Worm (Caenorhabditis elegans) whole organism, L4 larva: Measurements from ENCODE around the gene tbc-13.
A peak's percentile ranks its signal among the peaks of the same experiment; 100 is the strongest.

Experiments
- D1046.2 ChIP-seq: fragments of 200-800 bp; sonication (Bioruptor generic); IDR thresholded peaks from 2 replicates; pipeline ENCODE4 v1.3.6; 2022; ENCODE audit warnings: missing genetic modification characterization, missing compliant biosample characterization
- F10B5.3 ChIP-seq: sonication (generic microtip); optimal IDR thresholded peaks from 2 replicates; lab custom pipeline; 2016; ENCODE audit warnings: mild to moderate bottlenecking, missing genetic modification characterization, missing compliant biosample characterization
- F44E2.7 ChIP-seq: fragments of 200-800 bp; sonication (Bioruptor generic); IDR thresholded peaks from 2 replicates; pipeline ENCODE4 v2.1.2; 2022; ENCODE audit warnings: missing genetic modification characterization, missing compliant biosample characterization
- R02D3.7 ChIP-seq: fragments of 150-350 bp; sonication (generic microtip); optimal IDR thresholded peaks from 3 replicates; lab custom pipeline; 2014; ENCODE audit warnings: missing biosample characterization, missing genetic modification characterization
- T26A8.4 ChIP-seq: fragments of 200-800 bp; sonication (Bioruptor generic); IDR thresholded peaks from 2 replicates; pipeline ENCODE4 v1.3.6; 2022; ENCODE audit warnings: missing genetic modification characterization, missing compliant biosample characterization
- Y105C5A.15 ChIP-seq: fragments of 200-800 bp; sonication (Bioruptor generic); IDR thresholded peaks from 2 replicates; pipeline ENCODE4 v1.3.6; 2022; ENCODE audit warnings: missing genetic modification characterization, missing compliant biosample characterization
- ZK337.2 ChIP-seq: fragments of 200-800 bp; sonication (Bioruptor generic); IDR thresholded peaks from 2 replicates; pipeline ENCODE4 v1.3.6; 2022; ENCODE audit warnings: missing genetic modification reagents, missing genetic modification characterization, missing compliant biosample characterization
- ZK546.5 ChIP-seq, 2 experiments: sonication (generic microtip); optimal IDR thresholded peaks; 2 replicates each; lab custom pipeline; 2017; ENCODE audit warnings: missing biosample characterization in 2 of 2, missing genetic modification characterization in 2 of 2
- aha-1 ChIP-seq: fragments of 150-350 bp; peaks from one replicate; lab custom pipeline; 2014; ENCODE audit warnings: missing biosample characterization, missing genetic modification characterization
- ceh-20 ChIP-seq: fragments of 200-800 bp; sonication (Bioruptor generic); IDR thresholded peaks from 2 replicates; pipeline ENCODE4 v1.3.6; 2022; ENCODE audit warnings: missing genetic modification reagents, missing genetic modification characterization, missing compliant biosample characterization
- ceh-62 ChIP-seq: sonication (generic microtip); optimal IDR thresholded peaks from 2 replicates; lab custom pipeline; 2017; ENCODE audit warnings: missing biosample characterization, missing genetic modification characterization
- ctbp-1 ChIP-seq: fragments of 200-800 bp; sonication (Bioruptor generic); IDR thresholded peaks from 2 replicates; pipeline ENCODE4 v1.3.6; 2022; ENCODE audit warnings: missing genetic modification reagents, missing genetic modification characterization, missing compliant biosample characterization
- daf-16 ChIP-seq, 3 experiments: sonication (generic microtip); optimal IDR thresholded peaks; 2 replicates each; lab custom pipeline; 2016 to 2017; ENCODE audit warnings: missing genetic modification characterization in 3 of 3, missing genetic modification reagents in 3 of 3, mild to moderate bottlenecking in 2 of 3, missing compliant biosample characterization in 2 of 3, missing biosample characterization in 1 of 3, moderate library complexity in 1 of 3
- dve-1 ChIP-seq: sonication (generic microtip); optimal IDR thresholded peaks from 2 replicates; lab custom pipeline; 2017; ENCODE audit warnings: antibody characterized with exemption, mild to moderate bottlenecking, missing genetic modification characterization, missing compliant biosample characterization; ENCODE audit not compliant: insufficient read depth
- fos-1 ChIP-seq: fragments of 150-350 bp; optimal IDR thresholded peaks from 2 replicates; lab custom pipeline; 2014; ENCODE audit warnings: missing biosample characterization, missing genetic modification characterization
- hlh-11 ChIP-seq: fragments of 200-800 bp; sonication (Bioruptor generic); optimal IDR thresholded peaks from 2 replicates; lab custom pipeline; 2018; ENCODE audit warnings: mild to moderate bottlenecking, missing genetic modification characterization, missing compliant biosample characterization
- mdt-29 ChIP-seq: fragments of 200-800 bp; sonication (Bioruptor generic); IDR thresholded peaks from 2 replicates; pipeline ENCODE4 v1.3.6; 2022; ENCODE audit warnings: missing genetic modification reagents, missing genetic modification characterization, missing compliant biosample characterization
- mep-1 ChIP-seq: fragments of 150-350 bp; sonication (generic microtip); optimal IDR thresholded peaks from 3 replicates; lab custom pipeline; 2014; ENCODE audit warnings: missing biosample characterization, missing genetic modification characterization
- nhr-28 ChIP-seq: fragments of 150-350 bp; optimal IDR thresholded peaks from 2 replicates; lab custom pipeline; 2014; ENCODE audit warnings: missing biosample characterization, missing genetic modification characterization
- nhr-77 ChIP-seq: fragments of 150-350 bp; optimal IDR thresholded peaks from 2 replicates; lab custom pipeline; 2014; ENCODE audit warnings: missing biosample characterization, missing genetic modification characterization
- pha-4 ChIP-seq, 2 experiments: fragments of 150-350 bp in 1 of 2; fragments of 200-800 bp in 1 of 2; sonication (Bioruptor generic) in 1 of 2; IDR thresholded peaks in 1 of 2; optimal IDR thresholded peaks in 1 of 2; 2 replicates each; pipeline versions ENCODE4 v1.3.6 to Lab custom; 2014 to 2022; ENCODE audit warnings: missing genetic modification characterization in 2 of 2, missing genetic modification reagents in 2 of 2, missing biosample characterization in 1 of 2, missing compliant biosample characterization in 1 of 2
- pqm-1 ChIP-seq: sonication (generic microtip); optimal IDR thresholded peaks from 2 replicates; lab custom pipeline; 2017; ENCODE audit warnings: missing biosample characterization, missing genetic modification characterization
- rbr-2 ChIP-seq: sonication (generic microtip); optimal IDR thresholded peaks from 2 replicates; lab custom pipeline; 2016; ENCODE audit warnings: missing genotype, missing genetic modification characterization, missing compliant biosample characterization
- sdz-12 ChIP-seq: fragments of 200-800 bp; sonication (Bioruptor generic); optimal IDR thresholded peaks from 2 replicates; lab custom pipeline; 2018; ENCODE audit warnings: mild to moderate bottlenecking, missing genetic modification characterization, missing compliant biosample characterization
- set-16 ChIP-seq: fragments of 200-800 bp; sonication (Bioruptor generic); IDR thresholded peaks from 2 replicates; pipeline ENCODE4 v1.3.6; 2022; ENCODE audit warnings: missing genetic modification reagents, missing genetic modification characterization, missing compliant biosample characterization
- unc-62 ChIP-seq, 3 experiments: fragments of 150-350 bp in 1 of 3; sonication (generic microtip); optimal IDR thresholded peaks in 2 of 3; peaks in 1 of 3; 1 replicate in 1 of 3; 2 replicates in 2 of 3; lab custom pipeline; 2014 to 2017; ENCODE audit warnings: missing biosample characterization in 3 of 3, missing genetic modification characterization in 3 of 3, missing genetic modification reagents in 3 of 3, missing genotype in 1 of 3
- zfp-2 ChIP-seq: sonication (generic microtip); optimal IDR thresholded peaks from 2 replicates; lab custom pipeline; 2016; ENCODE audit warnings: mild to moderate bottlenecking, missing genetic modification characterization, missing compliant biosample characterization

The tbc-13 gene

ce11 chrX:12467660-12468111 lies 17.2 kb upstream of the tbc-13 start, which contains the start of gene myo-2:
myo-2 (plus strand) TSS chrX:12468061.
- TF ChIP-seq set-16 (GFP tag; lab: Robert Waterston, UW): peak; percentile 14; the same call in 1 of the 2 replicates
- no peak for TF ChIP-seq rbr-2
- no peak for TF ChIP-seq Y105C5A.15 (GFP tag; lab: Robert Waterston, UW)
- TF ChIP-seq F10B5.3: no peak
- no peak for TF ChIP-seq ZK546.5 (tag; optimal IDR thresholded peaks at IDR 0.05; lab: Kevin White, UChicago)
- TF ChIP-seq sdz-12 (GFP tag; lab: Kevin White, UChicago): no peak

DNA sequence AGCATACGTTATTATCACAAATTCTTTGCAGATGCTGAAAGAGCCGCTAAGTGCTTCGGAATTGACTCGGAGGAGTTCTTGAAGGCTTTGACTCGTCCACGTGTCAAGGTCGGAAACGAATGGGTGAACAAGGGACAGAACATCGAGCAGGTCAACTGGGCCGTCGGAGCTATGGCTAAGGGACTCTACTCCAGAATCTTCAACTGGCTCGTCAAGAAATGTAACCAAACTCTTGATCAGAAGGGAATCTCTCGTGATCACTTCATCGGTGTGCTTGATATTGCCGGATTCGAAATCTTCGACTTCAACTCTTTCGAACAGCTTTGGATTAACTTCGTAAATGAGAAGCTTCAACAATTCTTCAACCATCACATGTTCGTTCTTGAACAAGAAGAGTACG lies 15.0 kb upstream of the tbc-13 start:
- TF ChIP-seq pha-4 (GFP tag; IDR thresholded peaks at IDR 0.05; lab: Robert Waterston, UW) (no peak), pha-4 (tag; optimal IDR thresholded peaks at IDR 0.05; lab: Kevin White, UChicago) (no peak), R02D3.7 (tag; lab: Kevin White, UChicago) (no peak), nhr-77 (tag; lab: Kevin White, UChicago) (no peak), Y105C5A.15 (GFP tag; lab: Robert Waterston, UW) (no peak), unc-62 (GFP tag; optimal IDR thresholded peaks at IDR 0.05 in 1 of 2; lab: Kevin White, UChicago) (peak in 1 of 2 experiments; percentile 94), unc-62 (tag; optimal IDR thresholded peaks at IDR 0.05; lab: Kevin White, UChicago) (no peak), hlh-11 (no peak), F10B5.3 (no peak)

DNA sequence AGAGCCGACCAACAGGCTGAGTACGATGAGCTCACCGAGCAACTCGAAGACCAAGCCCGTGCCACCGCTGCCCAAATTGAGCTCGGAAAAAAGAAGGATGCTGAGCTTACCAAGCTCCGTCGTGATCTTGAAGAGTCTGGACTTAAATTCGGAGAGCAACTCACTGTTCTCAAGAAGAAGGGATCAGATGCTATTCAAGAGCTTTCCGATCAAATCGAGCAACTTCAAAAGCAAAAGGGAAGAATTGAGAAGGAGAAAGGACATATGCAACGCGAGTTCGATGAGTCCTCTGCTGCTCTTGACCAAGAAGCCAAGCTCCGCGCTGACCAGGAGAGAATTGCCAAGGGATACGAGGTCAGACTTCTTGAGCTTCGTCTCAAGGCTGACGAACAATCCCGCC lies 12.6 kb upstream of the tbc-13 start:
- TF ChIP-seq aha-1 (tag; lab: Kevin White, UChicago) (peak; percentile 94), set-16 (GFP tag; lab: Robert Waterston, UW) (0 out of 2 replicates have a peak, but pooled peaks have one; percentile 10), nhr-77 (tag; lab: Kevin White, UChicago) (no peak)

DNA sequence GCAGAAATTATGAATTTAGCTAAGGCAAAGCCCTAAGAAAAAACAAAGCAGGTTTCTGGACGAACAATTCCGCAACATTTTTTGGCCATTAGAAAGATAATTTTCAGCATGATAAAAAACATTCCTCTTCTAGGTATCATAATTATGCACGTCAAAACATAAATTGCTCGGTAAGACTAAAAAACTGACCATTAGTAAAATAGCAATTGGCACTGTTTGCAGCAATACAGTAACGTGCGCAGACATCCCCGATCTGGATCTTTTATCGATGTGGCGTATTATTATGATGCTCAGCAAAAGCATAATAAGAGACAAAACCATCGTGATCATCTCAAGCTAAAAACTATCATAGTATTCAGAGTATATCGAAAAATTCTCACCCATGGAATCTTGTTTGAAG lies 8.4 kb upstream of the tbc-13 start:
- TF ChIP-seq pqm-1 (tag; lab: Kevin White, UChicago): no peak
- TF ChIP-seq ceh-20 (GFP tag; lab: Robert Waterston, UW): no peak
- no peak for TF ChIP-seq dve-1 (tag; lab: Kevin White, UChicago)
- no peak for TF ChIP-seq F44E2.7 (GFP tag; lab: Robert Waterston, UW)
- TF ChIP-seq R02D3.7 (tag; lab: Kevin White, UChicago): no peak
- peak in 1 of 2 experiments; percentile 6 for TF ChIP-seq unc-62 (GFP tag; optimal IDR thresholded peaks at IDR 0.05 in 1 of 2; lab: Kevin White, UChicago)
- TF ChIP-seq unc-62 (tag; optimal IDR thresholded peaks at IDR 0.05; lab: Kevin White, UChicago): no peak
- peak; percentile 54 for TF ChIP-seq aha-1 (tag; lab: Kevin White, UChicago)
- no peak for TF ChIP-seq ZK337.2 (GFP tag; lab: Robert Waterston, UW)

ce11 chrX:12477341-12477740 lies 7.5 kb upstream of the tbc-13 start, which contains the start of gene F45E6.1:
F45E6.1 (minus strand) TSS chrX:12477441.
- no peak for TF ChIP-seq ctbp-1
- no peak for TF ChIP-seq zfp-2 (tag; lab: Kevin White, UChicago)
- TF ChIP-seq unc-62 (GFP tag; optimal IDR thresholded peaks at IDR 0.05 in 1 of 2; lab: Kevin White, UChicago): peak in 1 of 2 experiments; percentile 35
- TF ChIP-seq unc-62 (tag; optimal IDR thresholded peaks at IDR 0.05; lab: Kevin White, UChicago): no peak
- TF ChIP-seq, all 104 proteins: peak for 1

- TF ChIP-seq ZK546.5 (tag; optimal IDR thresholded peaks at IDR 0.05; lab: Kevin White, UChicago): no peak
- peak; percentile 40 for TF ChIP-seq nhr-77 (tag; lab: Kevin White, UChicago)
- TF ChIP-seq nhr-28: peak; percentile 58
- TF ChIP-seq pqm-1 (tag; lab: Kevin White, UChicago): peak; percentile 50
- no peak for TF ChIP-seq daf-16 (GFP tag; optimal IDR thresholded peaks at IDR 0.05; lab: Kevin White, UChicago)
- TF ChIP-seq daf-16 (tag; optimal IDR thresholded peaks at IDR 0.05; lab: Kevin White, UChicago): peak; percentile 96
Measured at ce11 chrX:12478465-12478864, 6.4 kb upstream of the tbc-13 start.

DNA sequence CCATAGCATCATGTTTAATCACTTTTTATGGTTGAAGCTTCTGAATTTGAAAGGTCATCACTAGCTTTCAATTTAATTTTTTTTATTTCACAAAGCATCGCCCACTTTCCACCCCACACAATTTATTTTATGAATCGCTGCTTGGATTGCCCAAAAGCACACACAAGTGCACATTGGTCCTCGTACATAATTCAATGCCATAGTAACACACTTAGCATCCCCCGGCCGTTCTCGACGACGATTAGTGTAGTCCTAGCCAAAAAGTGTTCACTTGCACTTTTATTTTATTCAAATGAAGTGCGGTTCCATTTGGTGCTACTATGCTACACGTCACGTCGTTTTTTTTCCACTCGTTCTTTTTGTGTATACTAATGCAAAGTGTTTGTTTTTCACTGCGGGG lies 5.8 kb upstream of the tbc-13 start:
- TF ChIP-seq mdt-29 (GFP tag; lab: Robert Waterston, UW) (no peak), mep-1 (no peak), D1046.2 (GFP tag; lab: Robert Waterston, UW) (no peak), daf-16 (GFP tag; optimal IDR thresholded peaks at IDR 0.05; lab: Kevin White, UChicago) (no peak), daf-16 (tag; optimal IDR thresholded peaks at IDR 0.05; lab: Kevin White, UChicago) (no peak), aha-1 (tag; lab: Kevin White, UChicago) (no peak), ceh-62 (no peak), fos-1 (tag; lab: Kevin White, UChicago) (no peak), T26A8.4 (GFP tag; lab: Robert Waterston, UW) (no peak), unc-62 (GFP tag; optimal IDR thresholded peaks at IDR 0.05 in 1 of 2; lab: Kevin White, UChicago) (no peak), unc-62 (tag; optimal IDR thresholded peaks at IDR 0.05; lab: Kevin White, UChicago) (no peak)
